Fruit fly (Drosophila melanogaster) whole organism, pupa: ENCODE results near the gene Rtnl1.

Experiments used
- CG10348 ChIP-seq: fragments of 200-800 bp; sonication (Bioruptor generic); IDR thresholded peaks from 2 replicates; pipeline ENCODE4 v1.3.6; 2022; ENCODE audit warnings: missing biosample characterization, missing genetic modification characterization
- CG12605 ChIP-seq: fragments of 200-800 bp; sonication (Bioruptor generic); IDR thresholded peaks from 2 replicates; pipeline ENCODE4 v1.3.6; 2022; ENCODE audit warnings: missing biosample characterization, missing genetic modification characterization
- CG13204 ChIP-seq: fragments of 200-800 bp; sonication (Bioruptor generic); optimal IDR thresholded peaks from 2 replicates; lab custom pipeline; 2018; ENCODE audit warnings: missing biosample characterization, mild to moderate bottlenecking, missing genetic modification characterization, moderate library complexity
- CG14655 ChIP-seq: fragments of 200-800 bp; sonication (Bioruptor generic); optimal IDR thresholded peaks from 3 replicates; lab custom pipeline; 2017; ENCODE audit warnings: mild to moderate bottlenecking, missing biosample characterization, missing genetic modification reagents, missing genetic modification characterization
- CG15710 ChIP-seq: fragments of 200-800 bp; sonication (Bioruptor generic); optimal IDR thresholded peaks from 2 replicates; lab custom pipeline; 2018; ENCODE audit warnings: missing biosample characterization, mild to moderate bottlenecking, missing genetic modification characterization, moderate library complexity
- CG17806 ChIP-seq: fragments of 200-800 bp; sonication (Bioruptor generic); optimal IDR thresholded peaks from 2 replicates; lab custom pipeline; 2018; ENCODE audit warnings: missing biosample characterization, mild to moderate bottlenecking, missing genetic modification characterization, moderate library complexity
- CG32121 ChIP-seq: fragments of 200-800 bp; sonication (Bioruptor generic); IDR thresholded peaks from 2 replicates; pipeline ENCODE4 v1.3.6; 2022; ENCODE audit warnings: missing biosample characterization, missing genetic modification characterization
- CG34367 ChIP-seq: fragments of 200-800 bp; sonication (Bioruptor generic); optimal IDR thresholded peaks from 2 replicates; lab custom pipeline; 2018; ENCODE audit warnings: missing biosample characterization, mild to moderate bottlenecking, missing genetic modification characterization
- CG4496 ChIP-seq: fragments of 200-800 bp; sonication (Bioruptor generic); IDR thresholded peaks from 3 replicates; pipeline ENCODE4 v1.3.6; 2022; ENCODE audit warnings: missing biosample characterization, missing genetic modification characterization
- CG8159 ChIP-seq: fragments of 200-800 bp; sonication (Bioruptor generic); optimal IDR thresholded peaks from 3 replicates; lab custom pipeline; 2018; ENCODE audit warnings: missing biosample characterization, mild to moderate bottlenecking, missing genetic modification characterization, moderate library complexity
- CG8301 ChIP-seq: fragments of 200-800 bp; sonication (Bioruptor generic); optimal IDR thresholded peaks from 2 replicates; lab custom pipeline; 2018; ENCODE audit warnings: missing biosample characterization, mild to moderate bottlenecking, missing genetic modification characterization
- CG9948 ChIP-seq: fragments of 200-800 bp; sonication (Bioruptor generic); optimal IDR thresholded peaks from 2 replicates; lab custom pipeline; 2018; ENCODE audit warnings: missing biosample characterization, mild to moderate bottlenecking, missing genetic modification characterization, moderate library complexity
- D1 ChIP-seq: fragments of 200-800 bp; sonication (Bioruptor generic); optimal IDR thresholded peaks from 2 replicates; lab custom pipeline; 2018; ENCODE audit warnings: missing biosample characterization, mild to moderate bottlenecking, missing genetic modification characterization, moderate library complexity
- EcR ChIP-seq: fragments of 200-800 bp; sonication (Bioruptor generic); optimal IDR thresholded peaks from 3 replicates; lab custom pipeline; 2019; ENCODE audit warnings: missing biosample characterization, missing genetic modification characterization, mild to moderate bottlenecking, moderate library complexity, missing genetic modification reagents
- Ets98B ChIP-seq: fragments of 200-800 bp; sonication (Bioruptor generic); IDR thresholded peaks from 2 replicates; pipeline ENCODE4 v1.3.6; 2022; ENCODE audit warnings: missing biosample characterization, missing genetic modification characterization
- Pif1A ChIP-seq: fragments of 200-800 bp; sonication (Bioruptor generic); optimal IDR thresholded peaks from 3 replicates; lab custom pipeline; 2016; ENCODE audit warnings: missing biosample characterization, missing genetic modification characterization
- Pif1B ChIP-seq: fragments of 200-800 bp; sonication (Bioruptor generic); optimal IDR thresholded peaks from 3 replicates; lab custom pipeline; 2016; ENCODE audit warnings: missing biosample characterization, missing genetic modification characterization
- Snoo ChIP-seq: fragments of 200-800 bp; sonication (Bioruptor generic); optimal IDR thresholded peaks from 3 replicates; lab custom pipeline; 2017; ENCODE audit warnings: missing biosample characterization, mild to moderate bottlenecking, missing genetic modification characterization, inconsistent platforms
- fd96Ca ChIP-seq: fragments of 200-800 bp; sonication (Bioruptor generic); IDR thresholded peaks from 3 replicates; pipeline ENCODE4 v1.3.6; 2022; ENCODE audit warnings: missing biosample characterization, missing genetic modification characterization
- gl ChIP-seq: fragments of 200-800 bp; sonication (Bioruptor generic); optimal IDR thresholded peaks from 2 replicates; lab custom pipeline; 2018; ENCODE audit warnings: missing biosample characterization, mild to moderate bottlenecking, missing genetic modification characterization
- rn ChIP-seq: fragments of 200-800 bp; sonication (Bioruptor generic); IDR thresholded peaks from 2 replicates; pipeline ENCODE4 v1.3.6; 2022; ENCODE audit warnings: missing biosample characterization, missing genetic modification characterization

Rtnl1 gene

dm6 chr2L:4998260-4998560 is 11.3 kb downstream of the Rtnl1 start:
- TF ChIP-seq CG13204 (GFP tag; lab: Kevin White, UChicago) (no peak), EcR (no peak), CG17806 (no peak), rn (no peak), Pif1B (GFP tag; lab: Kevin White, UChicago) (no peak), CG9948 (no peak), Ets98B (GFP tag; lab: Robert Waterston, UW) (no peak), D1 (tag; lab: Kevin White, UChicago) (no peak), CG8301 (tag; lab: Kevin White, UChicago) (no peak), Pif1A (GFP tag; lab: Kevin White, UChicago) (no peak), CG14655 (GFP tag; lab: Kevin White, UChicago) (no peak), fd96Ca (no peak), CG12605 (GFP tag; lab: Robert Waterston, UW) (no peak), CG32121 (GFP tag; lab: Robert Waterston, UW) (no peak), Snoo (tag; lab: Kevin White, UChicago) (no peak), CG10348 (GFP tag; lab: Robert Waterston, UW) (no peak), CG15710 (tag; lab: Kevin White, UChicago) (no peak), CG8159 (no peak), gl (no peak), CG34367 (tag; lab: Kevin White, UChicago) (no peak)

- peak; percentile 98 for TF ChIP-seq gl
- TF ChIP-seq D1 (tag; lab: Kevin White, UChicago): peak; percentile 94
- peak; percentile 99 for TF ChIP-seq Pif1A (GFP tag; lab: Kevin White, UChicago)
- peak; percentile 99 for TF ChIP-seq CG34367 (tag; lab: Kevin White, UChicago)
- TF ChIP-seq Snoo (tag; lab: Kevin White, UChicago): peak; percentile 99
- TF ChIP-seq Pif1B (GFP tag; lab: Kevin White, UChicago): peak; percentile 99
- peak; percentile 99 for TF ChIP-seq CG17806
- peak; percentile 96 for TF ChIP-seq CG10348 (GFP tag; lab: Robert Waterston, UW)
- peak; percentile 99 for TF ChIP-seq CG12605 (GFP tag; lab: Robert Waterston, UW)
- TF ChIP-seq CG8301 (tag; lab: Kevin White, UChicago): peak; percentile 100
- TF ChIP-seq CG32121 (GFP tag; lab: Robert Waterston, UW): peak; percentile 99
- TF ChIP-seq CG4496: peak; percentile 100
- TF ChIP-seq CG14655 (GFP tag; lab: Kevin White, UChicago): peak; percentile 100
- peak; percentile 96 for TF ChIP-seq CG13204 (GFP tag; lab: Kevin White, UChicago)
- TF ChIP-seq CG9948: peak; percentile 99
- peak; percentile 98 for TF ChIP-seq CG15710 (tag; lab: Kevin White, UChicago)
- peak; percentile 99 for TF ChIP-seq CG8159
- TF ChIP-seq Ets98B (GFP tag; lab: Robert Waterston, UW): peak; percentile 100
- TF ChIP-seq EcR: peak; percentile 95
- TF ChIP-seq fd96Ca: peak; percentile 99
- peak; percentile 98 for TF ChIP-seq rn
Observed at dm6 chr2L:4997401-4998259, 11.9 kb downstream of the Rtnl1 start.

dm6 chr2L:4996283-4996922 is 13.1 kb downstream of the Rtnl1 start:
- TF ChIP-seq gl (no peak), CG17806 (no peak), CG15710 (tag; lab: Kevin White, UChicago) (no peak), CG10348 (GFP tag; lab: Robert Waterston, UW) (no peak), Snoo (tag; lab: Kevin White, UChicago) (no peak), CG8301 (tag; lab: Kevin White, UChicago) (no peak)

dm6 chr2L:4995837-4996136 is 13.7 kb downstream of the Rtnl1 start:
- TF ChIP-seq CG8159 (no peak), fd96Ca (no peak), Snoo (tag; lab: Kevin White, UChicago) (no peak), gl (no peak), CG10348 (GFP tag; lab: Robert Waterston, UW) (no peak), CG32121 (GFP tag; lab: Robert Waterston, UW) (no peak), Ets98B (GFP tag; lab: Robert Waterston, UW) (no peak), CG13204 (GFP tag; lab: Kevin White, UChicago) (no peak), EcR (no peak), CG34367 (tag; lab: Kevin White, UChicago) (no peak), CG15710 (tag; lab: Kevin White, UChicago) (no peak), Pif1B (GFP tag; lab: Kevin White, UChicago) (no peak), CG17806 (no peak), CG8301 (tag; lab: Kevin White, UChicago) (no peak)

dm6 chr2L:4995010-4995836 is 14.3 kb downstream of the Rtnl1 start:
- TF ChIP-seq rn: no peak
- no peak for TF ChIP-seq gl
- no peak for TF ChIP-seq CG10348 (GFP tag; lab: Robert Waterston, UW)
- no peak for TF ChIP-seq CG34367 (tag; lab: Kevin White, UChicago)
- TF ChIP-seq Pif1B (GFP tag; lab: Kevin White, UChicago): no peak
- no peak for TF ChIP-seq Ets98B (GFP tag; lab: Robert Waterston, UW)
- TF ChIP-seq D1 (tag; lab: Kevin White, UChicago): no peak
- no peak for TF ChIP-seq CG14655 (GFP tag; lab: Kevin White, UChicago)
- no peak for TF ChIP-seq CG13204 (GFP tag; lab: Kevin White, UChicago)
- no peak for TF ChIP-seq CG8159
- TF ChIP-seq CG17806: no peak
- no peak for TF ChIP-seq Pif1A (GFP tag; lab: Kevin White, UChicago)
- no peak for TF ChIP-seq CG32121 (GFP tag; lab: Robert Waterston, UW)
- no peak for TF ChIP-seq Snoo (tag; lab: Kevin White, UChicago)
- no peak for TF ChIP-seq CG9948
- TF ChIP-seq CG8301 (tag; lab: Kevin White, UChicago): no peak
